Worm (Caenorhabditis elegans) whole organism, L2 larva: Measurements from ENCODE around the gene str-264.

Experiments
- C34F6.9 ChIP-seq: fragments of 150-350 bp; optimal IDR thresholded peaks from 2 replicates; lab custom pipeline; 2014; ENCODE audit warnings: missing biosample characterization, missing genetic modification characterization
- Y55F3AM.14 ChIP-seq: fragments of 200-800 bp; sonication (Bioruptor generic); optimal IDR thresholded peaks from 2 replicates; lab custom pipeline; 2018; ENCODE audit warnings: mild to moderate bottlenecking, missing genetic modification characterization, missing compliant biosample characterization
- alr-1 ChIP-seq: fragments of 150-350 bp; optimal IDR thresholded peaks from 2 replicates; lab custom pipeline; 2014; ENCODE audit warnings: missing biosample characterization, missing genetic modification characterization
- ama-1 ChIP-seq: fragments of 150-350 bp; optimal IDR thresholded peaks from 2 replicates; lab custom pipeline; 2018; ENCODE audit warnings: inconsistent platforms
- elt-3 ChIP-seq: sonication (generic microtip); optimal IDR thresholded peaks from 2 replicates; lab custom pipeline; 2017; ENCODE audit warnings: missing biosample characterization, missing genetic modification characterization
- fos-1 ChIP-seq: fragments of 150-350 bp; optimal IDR thresholded peaks from 2 replicates; lab custom pipeline; 2014; ENCODE audit warnings: missing biosample characterization, missing genetic modification characterization
- gmeb-1 ChIP-seq: fragments of 150-350 bp; optimal IDR thresholded peaks from 2 replicates; lab custom pipeline; 2014; ENCODE audit warnings: missing biosample characterization, missing genetic modification characterization
- mab-5 ChIP-seq: fragments of 150-350 bp; optimal IDR thresholded peaks from 2 replicates; lab custom pipeline; 2014; ENCODE audit warnings: missing biosample characterization, missing genetic modification characterization
- nhr-11 ChIP-seq: fragments of 150-350 bp; optimal IDR thresholded peaks from 2 replicates; lab custom pipeline; 2014; ENCODE audit warnings: missing biosample characterization, missing genetic modification characterization
- nhr-12 ChIP-seq: fragments of 150-350 bp; optimal IDR thresholded peaks from 2 replicates; lab custom pipeline; 2014; ENCODE audit warnings: missing biosample characterization, missing genetic modification characterization
- nhr-21 ChIP-seq: fragments of 150-350 bp; optimal IDR thresholded peaks from 2 replicates; lab custom pipeline; 2014; ENCODE audit warnings: missing biosample characterization, missing genetic modification characterization
- nhr-25 ChIP-seq: fragments of 150-350 bp; sonication (generic microtip); optimal IDR thresholded peaks from 3 replicates; lab custom pipeline; 2014; ENCODE audit warnings: missing biosample characterization, missing genetic modification characterization
- nhr-77 ChIP-seq: fragments of 150-350 bp; optimal IDR thresholded peaks from 2 replicates; lab custom pipeline; 2014; ENCODE audit warnings: missing biosample characterization, missing genetic modification characterization
- skn-1 ChIP-seq: sonication (generic microtip); optimal IDR thresholded peaks from 2 replicates; lab custom pipeline; 2017; ENCODE audit warnings: missing biosample characterization, missing genetic modification characterization
- sma-9 ChIP-seq, 2 experiments: fragments of 150-350 bp in 1 of 2; sonication (generic microtip) in 1 of 2; optimal IDR thresholded peaks; 2 replicates each; lab custom pipeline; 2014 to 2016; ENCODE audit warnings: missing genetic modification characterization in 2 of 2, mild to moderate bottlenecking in 1 of 2, missing biosample characterization in 1 of 2, missing compliant biosample characterization in 1 of 2, missing genetic modification reagents in 1 of 2, moderate library complexity in 1 of 2
- unc-39 ChIP-seq: fragments of 150-350 bp; optimal IDR thresholded peaks from 2 replicates; lab custom pipeline; 2014; ENCODE audit warnings: missing biosample characterization, missing genetic modification characterization
- ztf-1 ChIP-seq: fragments of 200-800 bp; sonication (Bioruptor generic); conservative IDR thresholded peaks from 2 replicates; pipeline ENCODE4 v1.3.6; 2022; ENCODE audit warnings: missing genetic modification characterization, missing compliant biosample characterization
- ztf-11 ChIP-seq: sonication (generic microtip); optimal IDR thresholded peaks from 2 replicates; lab custom pipeline; 2017; ENCODE audit warnings: missing biosample characterization, missing genetic modification characterization

Gene str-264

DNA sequence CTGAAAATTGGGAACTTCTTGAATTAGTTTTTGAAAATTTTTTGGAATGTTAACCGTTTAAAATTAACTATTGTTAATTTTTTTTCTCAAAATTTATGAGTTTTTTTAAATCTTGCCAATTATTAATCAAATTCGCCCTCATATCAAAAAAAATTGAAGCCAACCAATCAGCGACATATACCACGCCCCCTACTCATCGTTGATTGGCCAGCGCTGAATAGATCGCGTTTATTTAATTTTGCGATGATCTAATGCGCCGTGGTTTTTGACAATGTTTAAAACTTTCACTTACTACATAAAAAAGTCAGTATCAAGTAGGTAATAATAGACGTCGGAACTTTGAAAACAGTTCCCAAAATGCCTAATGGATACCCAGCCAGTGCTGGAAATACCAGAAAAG, 50.0 kb downstream of the str-264 start:
- TF ChIP-seq nhr-21: no peak
- TF ChIP-seq C34F6.9 (tag; lab: Kevin White, UChicago): no peak
- TF ChIP-seq sma-9 (GFP tag; optimal IDR thresholded peaks at IDR 0.05; lab: Kevin White, UChicago): no peak
- no peak for TF ChIP-seq sma-9 (tag; optimal IDR thresholded peaks at IDR 0.05; lab: Kevin White, UChicago)
- TF ChIP-seq Y55F3AM.14: no peak
- TF ChIP-seq skn-1 (tag; lab: Kevin White, UChicago): no peak
- TF ChIP-seq ztf-1: no peak
- TF ChIP-seq nhr-25: no peak
- TF ChIP-seq alr-1 (tag; lab: Kevin White, UChicago): no peak
- TF ChIP-seq ztf-11: no peak
- no peak for TF ChIP-seq nhr-12 (tag; lab: Kevin White, UChicago)
- TF ChIP-seq gmeb-1 (tag; lab: Kevin White, UChicago): no peak
- no peak for TF ChIP-seq mab-5 (tag; lab: Kevin White, UChicago)
- no peak for TF ChIP-seq unc-39 (tag; lab: Kevin White, UChicago)
- TF ChIP-seq elt-3 (tag; lab: Kevin White, UChicago): no peak
- no peak for TF ChIP-seq ama-1 (lab: Kevin White, UChicago)
- no peak for TF ChIP-seq fos-1 (tag; lab: Kevin White, UChicago)
- no peak for TF ChIP-seq nhr-77 (tag; lab: Kevin White, UChicago)
- no peak for TF ChIP-seq nhr-11
